Worm (Caenorhabditis elegans): ENCODE data around the gene slc-17.1.

slc-17.1 gene

ce11 chrX:17427778-17428177 is 36.9 kb downstream of the slc-17.1 start (continued):
- peak in 1 of 2 experiments; percentile 85 for TF ChIP-seq lsy-2 (tag; optimal IDR thresholded peaks at IDR 0.05)
- TF ChIP-seq nhr-25 (tag; optimal IDR thresholded peaks at IDR 0.05): peak; percentile 47
- no peak for TF ChIP-seq nhr-12 (tag; optimal IDR thresholded peaks at IDR 0.05)
- no peak for TF ChIP-seq nhr-10 (tag; optimal IDR thresholded peaks at IDR 0.05)
- no peak for TF ChIP-seq peb-1 (tag; optimal IDR thresholded peaks at IDR 0.05)
- peak; percentile 41 for TF ChIP-seq nhr-6 (tag; optimal IDR thresholded peaks at IDR 0.05)
- no peak for TF ChIP-seq nhr-23 (tag; optimal IDR thresholded peaks at IDR 0.05)
- TF ChIP-seq nhr-129 (tag; optimal IDR thresholded peaks at IDR 0.05): peak; percentile 30
- peak; percentile 7 for TF ChIP-seq fos-1 (tag; optimal IDR thresholded peaks at IDR 0.05)
- no peak for TF ChIP-seq lin-13 (GFP tag; optimal IDR thresholded peaks at IDR 0.05)
- no peak for TF ChIP-seq C34F6.9 (tag; optimal IDR thresholded peaks at IDR 0.05)
- no peak for TF ChIP-seq skn-1 (tag; optimal IDR thresholded peaks at IDR 0.05)
- no peak for TF ChIP-seq ztf-11 (tag; optimal IDR thresholded peaks at IDR 0.05)
- TF ChIP-seq zag-1 (tag; optimal IDR thresholded peaks at IDR 0.05): no peak
- TF ChIP-seq elt-1 (tag; optimal IDR thresholded peaks at IDR 0.05): peak; percentile 80
- TF ChIP-seq egl-27 (tag; optimal IDR thresholded peaks at IDR 0.05): no peak
- TF ChIP-seq elt-3 (tag; optimal IDR thresholded peaks at IDR 0.05): no peak
- peak; percentile 19 for TF ChIP-seq gmeb-1 (tag; optimal IDR thresholded peaks at IDR 0.05)

ce11 chrX:17426712-17427111 is 38.0 kb downstream of the slc-17.1 start:
- no peak for TF ChIP-seq mdl-1 (tag; optimal IDR thresholded peaks at IDR 0.05)
- TF ChIP-seq sma-3 (GFP tag; optimal IDR thresholded peaks at IDR 0.05): peak; percentile 10

DNA sequence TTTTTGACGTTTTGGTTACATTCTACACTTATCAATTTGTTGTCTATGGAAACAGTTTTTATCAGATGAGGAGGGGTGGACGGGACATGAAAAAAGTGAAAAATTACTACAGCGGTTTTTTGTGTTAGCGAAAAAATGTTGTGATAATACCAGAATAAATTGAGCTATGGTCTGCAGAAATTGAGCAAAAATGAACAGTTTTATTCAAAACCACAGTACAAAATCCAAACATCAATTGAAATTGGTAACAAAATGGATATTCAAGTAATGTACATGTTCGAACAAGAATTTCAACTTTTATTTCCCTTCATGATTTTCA is 40.1 kb downstream of the slc-17.1 start:
- TF ChIP-seq nhr-129 (tag; optimal IDR thresholded peaks at IDR 0.05) (no peak), elt-1 (tag; optimal IDR thresholded peaks at IDR 0.05) (no peak), peb-1 (tag; optimal IDR thresholded peaks at IDR 0.05) (no peak), nhr-21 (tag; optimal IDR thresholded peaks at IDR 0.05) (no peak), aly-2 (tag; optimal IDR thresholded peaks at IDR 0.05) (no peak), unc-39 (tag; optimal IDR thresholded peaks at IDR 0.05) (no peak), mbf-1 (tag; optimal IDR thresholded peaks at IDR 0.05) (no peak), blmp-1 (tag; optimal IDR thresholded peaks at IDR 0.05; ENCODE audit: insufficient read depth) (no peak), nhr-237 (tag; optimal IDR thresholded peaks at IDR 0.05) (no peak), C34F6.9 (tag; optimal IDR thresholded peaks at IDR 0.05) (no peak), ztf-11 (tag; optimal IDR thresholded peaks at IDR 0.05) (no peak), ztf-4 (tag; optimal IDR thresholded peaks at IDR 0.05) (no peak)

- TF ChIP-seq nhr-237 (tag; optimal IDR thresholded peaks at IDR 0.05) (no peak), aly-2 (tag; optimal IDR thresholded peaks at IDR 0.05) (no peak), nhr-12 (tag; optimal IDR thresholded peaks at IDR 0.05) (no peak), unc-55 (GFP tag; optimal IDR thresholded peaks at IDR 0.05) (no peak), ztf-4 (tag; optimal IDR thresholded peaks at IDR 0.05) (no peak), blmp-1 (tag; optimal IDR thresholded peaks at IDR 0.05; ENCODE audit: insufficient read depth) (peak; percentile 33), lin-13 (GFP tag; optimal IDR thresholded peaks at IDR 0.05) (no peak), sma-9 (GFP tag; optimal IDR thresholded peaks at IDR 0.05) (peak; percentile 40), sma-9 (tag; optimal IDR thresholded peaks at IDR 0.05) (no peak), lsy-2 (tag; optimal IDR thresholded peaks at IDR 0.05) (no peak), skn-1 (tag; optimal IDR thresholded peaks at IDR 0.05) (no peak), crh-2 (tag; optimal IDR thresholded peaks at IDR 0.05) (peak; percentile 21), elt-1 (tag; optimal IDR thresholded peaks at IDR 0.05) (no peak), nhr-10 (tag; optimal IDR thresholded peaks at IDR 0.05) (no peak), sma-3 (GFP tag; optimal IDR thresholded peaks at IDR 0.05) (no peak), nhr-21 (tag; optimal IDR thresholded peaks at IDR 0.05) (no peak), gmeb-1 (tag; optimal IDR thresholded peaks at IDR 0.05) (no peak), ztf-11 (tag; optimal IDR thresholded peaks at IDR 0.05) (no peak), nhr-11 (tag; optimal IDR thresholded peaks at IDR 0.05) (no peak), dmd-4 (tag; optimal IDR thresholded peaks at IDR 0.05) (no peak), ama-1 (optimal IDR thresholded peaks at IDR 0.05) (no peak), ZK546.5 (tag; optimal IDR thresholded peaks at IDR 0.05) (no peak), sem-4 (tag; optimal IDR thresholded peaks at IDR 0.05) (peak; percentile 42), mdl-1 (tag; optimal IDR thresholded peaks at IDR 0.05) (no peak), unc-39 (tag; optimal IDR thresholded peaks at IDR 0.05) (no peak), nhr-25 (tag; optimal IDR thresholded peaks at IDR 0.05) (peak; percentile 6), nhr-6 (tag; optimal IDR thresholded peaks at IDR 0.05) (no peak), ceh-16 (tag; optimal IDR thresholded peaks at IDR 0.05) (peak; percentile 80), snpc-4 (tag; optimal IDR thresholded peaks at IDR 0.05) (no peak), lin-39 (tag; optimal IDR thresholded peaks at IDR 0.05) (no peak), lin-11 (tag; optimal IDR thresholded peaks at IDR 0.05) (no peak), Y55F3AM.14 (GFP tag; optimal IDR thresholded peaks at IDR 0.05) (no peak), egl-27 (tag; optimal IDR thresholded peaks at IDR 0.05) (no peak), F13H6.1 (tag; optimal IDR thresholded peaks at IDR 0.05) (no peak)
Observed at ce11 chrX:17423894-17424594, 40.7 kb downstream of the slc-17.1 start.

Data from whole organism, L2 larva.